Worm (Caenorhabditis elegans) whole organism, L1 larva: Measurements from ENCODE around the gene dss-1.
A peak's percentile ranks its signal among the peaks of the same experiment; 100 is the strongest.

Experiments used
- C04F5.9 ChIP-seq: sonication (generic microtip); optimal IDR thresholded peaks from 2 replicates; lab custom pipeline; 2016; ENCODE audit warnings: missing genetic modification characterization, missing compliant biosample characterization
- C34B4.2 ChIP-seq: sonication (generic microtip); optimal IDR thresholded peaks from 2 replicates; lab custom pipeline; 2017; ENCODE audit warnings: mild to moderate bottlenecking, missing genetic modification characterization, missing compliant biosample characterization
- F16B12.6 ChIP-seq: fragments of 150-350 bp; optimal IDR thresholded peaks from 2 replicates; lab custom pipeline; 2014; ENCODE audit warnings: missing biosample characterization, missing genetic modification characterization
- Y116A8C.19 ChIP-seq: sonication (generic microtip); optimal IDR thresholded peaks from 2 replicates; lab custom pipeline; 2016; ENCODE audit warnings: missing compliant biosample characterization, missing genetic modification characterization, borderline replicate concordance
- ama-1 ChIP-seq: fragments of 150-350 bp; optimal IDR thresholded peaks from 2 replicates; lab custom pipeline; 2014
- ceh-90 ChIP-seq: sonication (generic microtip); optimal IDR thresholded peaks from 2 replicates; lab custom pipeline; 2016; ENCODE audit warnings: missing genetic modification characterization, missing compliant biosample characterization
- efl-3 ChIP-seq: fragments of 200-800 bp; sonication (Bioruptor generic); optimal IDR thresholded peaks from 2 replicates; lab custom pipeline; 2018; ENCODE audit warnings: mild to moderate bottlenecking, missing genetic modification characterization, missing compliant biosample characterization
- egl-13 ChIP-seq: sonication (generic microtip); optimal IDR thresholded peaks from 2 replicates; lab custom pipeline; 2016; ENCODE audit warnings: missing genotype, missing genetic modification reagents, missing genetic modification characterization, missing compliant biosample characterization
- elt-2 ChIP-seq: sonication (generic microtip); optimal IDR thresholded peaks from 2 replicates; lab custom pipeline; 2016; ENCODE audit warnings: missing genetic modification characterization, mild to moderate bottlenecking, inconsistent platforms, missing compliant biosample characterization, missing genetic modification reagents
- elt-3 ChIP-seq, 6 experiments: fragments of 150-350 bp in 1 of 6; sonication (generic microtip); optimal IDR thresholded peaks; 2 replicates each; lab custom pipeline; 2017 to 2018; ENCODE audit warnings: missing biosample characterization in 6 of 6, missing genetic modification characterization in 6 of 6, inconsistent platforms in 1 of 6
- ets-5 ChIP-seq: fragments of 200-800 bp; sonication (Bioruptor generic); IDR thresholded peaks from 2 replicates; pipeline ENCODE4 v1.3.6; 2022; ENCODE audit warnings: missing genetic modification characterization, missing compliant biosample characterization
- fkh-10 ChIP-seq: sonication (generic microtip); optimal IDR thresholded peaks from 2 replicates; lab custom pipeline; 2017; ENCODE audit warnings: missing biosample characterization, missing genetic modification reagents, missing genetic modification characterization
- fkh-8 ChIP-seq: sonication (generic microtip); optimal IDR thresholded peaks from 2 replicates; lab custom pipeline; 2016; ENCODE audit warnings: mild to moderate bottlenecking, missing genetic modification characterization, missing compliant biosample characterization
- hlh-17 ChIP-seq: fragments of 200-800 bp; sonication (Bioruptor generic); optimal IDR thresholded peaks from 2 replicates; lab custom pipeline; 2018; ENCODE audit warnings: missing genetic modification characterization, mild to moderate bottlenecking, missing compliant biosample characterization, moderate library complexity, borderline replicate concordance
- hlh-4 ChIP-seq: sonication (generic microtip); optimal IDR thresholded peaks from 2 replicates; lab custom pipeline; 2016; ENCODE audit warnings: mild to moderate bottlenecking, missing genetic modification characterization, missing compliant biosample characterization
- irx-1 ChIP-seq: sonication (generic microtip); optimal IDR thresholded peaks from 2 replicates; lab custom pipeline; 2016; ENCODE audit warnings: missing genetic modification characterization, missing compliant biosample characterization
- jun-1 ChIP-seq: fragments of 150-350 bp; optimal IDR thresholded peaks from 2 replicates; lab custom pipeline; 2014; ENCODE audit warnings: missing biosample characterization, missing genetic modification reagents, missing genetic modification characterization
- lin-15B ChIP-seq: fragments of 150-350 bp; sonication (generic microtip); optimal IDR thresholded peaks from 3 replicates; lab custom pipeline; 2014; ENCODE audit warnings: missing biosample characterization, missing genetic modification characterization
- lin-39 ChIP-seq: fragments of 150-350 bp; optimal IDR thresholded peaks from 2 replicates; lab custom pipeline; 2014; ENCODE audit warnings: missing biosample characterization, missing genetic modification reagents, missing genetic modification characterization
- lir-3 ChIP-seq: sonication (generic microtip); optimal IDR thresholded peaks from 2 replicates; lab custom pipeline; 2016; ENCODE audit warnings: mild to moderate bottlenecking, missing genetic modification characterization, moderate library complexity, missing compliant biosample characterization; ENCODE audit not compliant: poor library complexity
- lsy-2 ChIP-seq, 2 experiments: fragments of 150-350 bp; optimal IDR thresholded peaks; 2 replicates each; lab custom pipeline; 2014; ENCODE audit warnings: missing biosample characterization in 2 of 2, missing genetic modification characterization in 2 of 2
- mdl-1 ChIP-seq, 2 experiments: fragments of 150-350 bp; optimal IDR thresholded peaks; 2 replicates each; lab custom pipeline; 2014 to 2017; ENCODE audit warnings: missing biosample characterization in 2 of 2, missing genetic modification characterization in 2 of 2, inconsistent platforms in 1 of 2
- mef-2 ChIP-seq: fragments of 150-350 bp; optimal IDR thresholded peaks from 2 replicates; lab custom pipeline; 2014; ENCODE audit warnings: missing biosample characterization, missing genetic modification characterization
- nhr-11 ChIP-seq: fragments of 150-350 bp; optimal IDR thresholded peaks from 2 replicates; lab custom pipeline; 2014; ENCODE audit warnings: missing biosample characterization, missing genetic modification characterization
- nhr-20 ChIP-seq: sonication (generic microtip); optimal IDR thresholded peaks from 2 replicates; lab custom pipeline; 2016; ENCODE audit warnings: mild to moderate bottlenecking, missing genetic modification characterization, missing compliant biosample characterization
- nhr-237 ChIP-seq: fragments of 150-350 bp; optimal IDR thresholded peaks from 2 replicates; lab custom pipeline; 2014; ENCODE audit warnings: missing biosample characterization, missing genetic modification characterization
- nhr-28 ChIP-seq: fragments of 150-350 bp; optimal IDR thresholded peaks from 2 replicates; lab custom pipeline; 2014; ENCODE audit warnings: missing biosample characterization, missing genetic modification characterization
- nhr-71 ChIP-seq: sonication (generic microtip); optimal IDR thresholded peaks from 2 replicates; lab custom pipeline; 2016; ENCODE audit warnings: mild to moderate bottlenecking, missing genetic modification characterization, moderate library complexity, missing compliant biosample characterization
- nhr-76 ChIP-seq: sonication (generic microtip); optimal IDR thresholded peaks from 2 replicates; lab custom pipeline; 2017; ENCODE audit warnings: missing biosample characterization, missing genetic modification characterization
- nhr-77 ChIP-seq: fragments of 150-350 bp; optimal IDR thresholded peaks from 2 replicates; lab custom pipeline; 2014; ENCODE audit warnings: missing biosample characterization, missing genetic modification characterization
- nhr-84 ChIP-seq: sonication (generic microtip); optimal IDR thresholded peaks from 2 replicates; lab custom pipeline; 2017; ENCODE audit warnings: missing biosample characterization, missing genetic modification characterization
- nhr-85 ChIP-seq: sonication (generic microtip); peaks from one replicate; lab custom pipeline; 2016; ENCODE audit warnings: missing genetic modification characterization, inconsistent platforms, missing compliant biosample characterization
- pag-3 ChIP-seq: sonication (generic microtip); optimal IDR thresholded peaks from 2 replicates; lab custom pipeline; 2017; ENCODE audit warnings: missing genetic modification characterization, mild to moderate bottlenecking, missing compliant biosample characterization, antibody characterized with exemption, borderline replicate concordance; ENCODE audit not compliant: insufficient read depth
- pax-3 ChIP-seq: fragments of 200-800 bp; sonication (Bioruptor generic); optimal IDR thresholded peaks from 2 replicates; lab custom pipeline; 2018; ENCODE audit warnings: mild to moderate bottlenecking, missing genetic modification characterization, moderate library complexity, missing compliant biosample characterization
- snpc-4 ChIP-seq: fragments of 150-350 bp; optimal IDR thresholded peaks from 2 replicates; lab custom pipeline; 2014; ENCODE audit warnings: missing biosample characterization, missing genetic modification characterization
- sox-4 ChIP-seq: sonication (generic microtip); optimal IDR thresholded peaks from 2 replicates; lab custom pipeline; 2016; ENCODE audit warnings: missing genetic modification characterization, missing compliant biosample characterization
- sptf-1 ChIP-seq: fragments of 150-350 bp; optimal IDR thresholded peaks from 2 replicates; lab custom pipeline; 2014; ENCODE audit warnings: missing biosample characterization, missing genetic modification characterization
- swsn-7 ChIP-seq: sonication (generic microtip); optimal IDR thresholded peaks from 2 replicates; lab custom pipeline; 2016; ENCODE audit warnings: missing genetic modification characterization, missing compliant biosample characterization
- tbx-2 ChIP-seq: sonication (generic microtip); optimal IDR thresholded peaks from 2 replicates; lab custom pipeline; 2016; ENCODE audit warnings: missing genetic modification characterization, missing compliant biosample characterization
- unc-30 ChIP-seq: sonication (generic microtip); optimal IDR thresholded peaks from 2 replicates; lab custom pipeline; 2017; ENCODE audit warnings: missing biosample characterization, missing genetic modification characterization
- unc-86 ChIP-seq: sonication (generic microtip); optimal IDR thresholded peaks from 2 replicates; lab custom pipeline; 2016; ENCODE audit warnings: missing genetic modification characterization, missing compliant biosample characterization
- vab-15 ChIP-seq: sonication (generic microtip); optimal IDR thresholded peaks from 2 replicates; lab custom pipeline; 2017; ENCODE audit warnings: missing genotype, mild to moderate bottlenecking, missing genetic modification characterization, missing compliant biosample characterization
- zag-1 ChIP-seq: fragments of 150-350 bp; optimal IDR thresholded peaks from 2 replicates; lab custom pipeline; 2014; ENCODE audit warnings: missing biosample characterization, missing genetic modification characterization
- ztf-11 ChIP-seq, 2 experiments: sonication (generic microtip); optimal IDR thresholded peaks; 2 replicates each; lab custom pipeline; 2016 to 2017; ENCODE audit warnings: missing genetic modification characterization in 2 of 2, missing biosample characterization in 1 of 2, missing compliant biosample characterization in 1 of 2
- ztf-4 ChIP-seq: fragments of 150-350 bp; optimal IDR thresholded peaks from 2 replicates; lab custom pipeline; 2014; ENCODE audit warnings: missing biosample characterization, missing genetic modification characterization

dss-1 gene

ce11 chrIII:1243199-1243598, 47.1 kb upstream of the dss-1 start, which contains the start of gene fbxa-63 (continued):
- TF ChIP-seq nhr-77 (tag; lab: Kevin White, UChicago) = no peak
- no peak for TF ChIP-seq unc-30 (tag; lab: Kevin White, UChicago)
- TF ChIP-seq nhr-28 = no peak
- peak in 1 of 6 experiments; percentile 19 for TF ChIP-seq elt-3 (tag; optimal IDR thresholded peaks at IDR 0.05; lab: Kevin White, UChicago)
- peak; percentile 42 for TF ChIP-seq nhr-71 (tag; lab: Kevin White, UChicago)
- no peak for TF ChIP-seq C04F5.9 (tag; lab: Kevin White, UChicago)
- no peak for TF ChIP-seq unc-86
- TF ChIP-seq fkh-10 = no peak
- TF ChIP-seq ztf-4 (tag; lab: Kevin White, UChicago) = no peak
- no peak for TF ChIP-seq irx-1 (tag; lab: Kevin White, UChicago)
- TF ChIP-seq nhr-76 (tag; lab: Kevin White, UChicago) = no peak
- no peak for TF ChIP-seq F16B12.6 (tag; lab: Kevin White, UChicago)
- TF ChIP-seq lsy-2 (tag; optimal IDR thresholded peaks at IDR 0.05; lab: Kevin White, UChicago) = peak; percentile 30 to 64
- TF ChIP-seq nhr-237 (tag; lab: Kevin White, UChicago) = no peak
- no peak for TF ChIP-seq vab-15 (tag; lab: Kevin White, UChicago)
- no peak for TF ChIP-seq hlh-4 (tag; lab: Kevin White, UChicago)
- TF ChIP-seq jun-1 (tag; lab: Kevin White, UChicago) = peak; percentile 28
- TF ChIP-seq ceh-90 (tag; lab: Kevin White, UChicago) = no peak
- peak; percentile 10 for TF ChIP-seq swsn-7 (tag; lab: Kevin White, UChicago)
- TF ChIP-seq hlh-17 (GFP tag; lab: Kevin White, UChicago) = no peak
- no peak for TF ChIP-seq efl-3 (GFP tag; lab: Kevin White, UChicago)
- TF ChIP-seq zag-1 (tag; lab: Kevin White, UChicago) = no peak
- no peak for TF ChIP-seq lin-39 (tag; lab: Kevin White, UChicago)
- TF ChIP-seq snpc-4 = no peak
- no peak for TF ChIP-seq nhr-20 (tag; lab: Kevin White, UChicago)
- TF ChIP-seq sptf-1 (tag; lab: Kevin White, UChicago) = no peak
- TF ChIP-seq mef-2 (tag; lab: Kevin White, UChicago) = no peak
- no peak for TF ChIP-seq ztf-11 (tag; optimal IDR thresholded peaks at IDR 0.05; lab: Kevin White, UChicago)
- TF ChIP-seq ets-5 = no peak
- peak in 1 of 2 experiments; percentile 26 for TF ChIP-seq mdl-1 (tag; optimal IDR thresholded peaks at IDR 0.05; lab: Kevin White, UChicago)
- no peak for TF ChIP-seq elt-2 (tag; lab: Kevin White, UChicago)
- TF ChIP-seq ama-1 (lab: Kevin White, UChicago) = no peak
- TF ChIP-seq egl-13 (tag; lab: Kevin White, UChicago) = no peak
- no peak for TF ChIP-seq fkh-8 (tag; lab: Kevin White, UChicago)
- TF ChIP-seq nhr-11 (tag; lab: Kevin White, UChicago) = peak; percentile 15
- TF ChIP-seq tbx-2 = no peak
- TF ChIP-seq pag-3 (tag; lab: Kevin White, UChicago) = no peak
- TF ChIP-seq lin-15B (tag; lab: Kevin White, UChicago) = no peak

DNA sequence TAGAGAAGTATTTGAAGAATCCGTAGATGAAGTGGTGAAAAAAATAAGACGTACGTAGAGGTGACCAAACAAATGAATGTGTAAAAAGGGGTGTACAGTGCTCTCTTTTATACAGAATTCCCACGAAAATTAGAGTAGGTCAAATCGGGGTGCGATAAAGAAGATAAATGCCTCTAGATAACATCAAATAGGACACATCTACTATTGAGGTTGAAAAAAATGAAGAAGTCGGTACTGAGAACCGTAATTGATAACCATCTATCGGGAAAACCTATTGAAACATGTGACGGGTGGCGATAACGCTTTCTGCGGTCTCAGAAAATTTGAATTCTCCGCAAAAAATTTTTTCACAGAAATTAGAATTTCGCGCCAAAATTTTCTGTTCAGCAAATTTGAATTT, 42.6 kb upstream of the dss-1 start, which contains the start of gene fbxa-61:
TSS of gene fbxa-61 (plus strand) at position 345 of the 400 bp plus-strand sequence.
- no peak for TF ChIP-seq sptf-1 (tag; lab: Kevin White, UChicago)
- peak; percentile 67 for TF ChIP-seq nhr-85 (tag; lab: Kevin White, UChicago)

DNA sequence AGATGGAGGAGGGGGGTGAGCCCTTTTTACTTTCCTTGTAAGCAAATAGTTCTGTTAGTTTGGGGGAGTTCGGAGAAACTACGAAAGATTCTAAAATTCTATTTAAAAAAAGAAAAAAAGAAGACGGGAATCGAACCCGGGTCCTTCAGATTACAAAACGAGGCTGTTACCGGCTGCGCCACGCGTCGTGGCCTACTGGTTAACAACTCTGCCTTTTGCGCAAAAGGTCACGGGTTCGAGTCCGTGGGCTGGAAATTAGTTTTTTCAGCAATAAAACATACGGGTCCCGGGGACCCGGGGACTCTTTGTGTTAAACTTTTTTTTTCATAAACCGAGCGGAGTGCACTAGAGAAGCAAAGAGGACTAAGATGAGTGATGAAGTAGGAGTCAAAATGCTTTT, 35.1 kb upstream of the dss-1 start:
- TF ChIP-seq unc-86 (no peak), Y116A8C.19 (tag; lab: Kevin White, UChicago) (no peak), hlh-4 (tag; lab: Kevin White, UChicago) (no peak), nhr-84 (tag; lab: Kevin White, UChicago) (no peak), elt-3 (tag; optimal IDR thresholded peaks at IDR 0.05; lab: Kevin White, UChicago) (no peak), lir-3 (no peak), zag-1 (tag; lab: Kevin White, UChicago) (no peak), ceh-90 (tag; lab: Kevin White, UChicago) (no peak), nhr-11 (tag; lab: Kevin White, UChicago) (no peak), pax-3 (tag; lab: Kevin White, UChicago) (no peak), egl-13 (tag; lab: Kevin White, UChicago) (no peak), C34B4.2 (tag; lab: Kevin White, UChicago) (no peak), sox-4 (tag; lab: Kevin White, UChicago) (no peak), lin-39 (tag; lab: Kevin White, UChicago) (no peak)
